Fruit fly (Drosophila melanogaster): Measurements from ENCODE around the gene para.

The para gene

DNA sequence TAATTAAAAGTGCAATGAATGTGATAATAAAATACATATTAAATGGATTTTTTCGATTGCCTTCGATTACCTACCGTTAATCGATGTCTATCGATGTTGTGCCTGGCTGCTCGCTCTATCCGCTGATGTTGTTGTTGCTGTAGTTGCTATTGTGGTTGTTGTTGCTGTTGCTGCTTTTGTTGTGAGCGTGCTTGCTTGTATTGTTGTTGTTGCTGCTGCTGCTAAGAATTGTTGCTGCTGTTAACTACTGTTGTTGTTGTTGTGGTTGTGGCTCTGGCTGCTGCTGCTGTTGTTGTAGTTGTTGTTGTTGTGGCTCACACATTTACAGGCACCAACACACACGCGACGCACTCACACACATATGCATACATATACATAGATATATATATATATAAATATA lies 5.7 kb downstream of the para start:
- no peak for TF ChIP-seq svp (GFP tag)
- TF ChIP-seq CG8632 (GFP tag; optimal IDR thresholded peaks at IDR 0.05), result no peak

DNA sequence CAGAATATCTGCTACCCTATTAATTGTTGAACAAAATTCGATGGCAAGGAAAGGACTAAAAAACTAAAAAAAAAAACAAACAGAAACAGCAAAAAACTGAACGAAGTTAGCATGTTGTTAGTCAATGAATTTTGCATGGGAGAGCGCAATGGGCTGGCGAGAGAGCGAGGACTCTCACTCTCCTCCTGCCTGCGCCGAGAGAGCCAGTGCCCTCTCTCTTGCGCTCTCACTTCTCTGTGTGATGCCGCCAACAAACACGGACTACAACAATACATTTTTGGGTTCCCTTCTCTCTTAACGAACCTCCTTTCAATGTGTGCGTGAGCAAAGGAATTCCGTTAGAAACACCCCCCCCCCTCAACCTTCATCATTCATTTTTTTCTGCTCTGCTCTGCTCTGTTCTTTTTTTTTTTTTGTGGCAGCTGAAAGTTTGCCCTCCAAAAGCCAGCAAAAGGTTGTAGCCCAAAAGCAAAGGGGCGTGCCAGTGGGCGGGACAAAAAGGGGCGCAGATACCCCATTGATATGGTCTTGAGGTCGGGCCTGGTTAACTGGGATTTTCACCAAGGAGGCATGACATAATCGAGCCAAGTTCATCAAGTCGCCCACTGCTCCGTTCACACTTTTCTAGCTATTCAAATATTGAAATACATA lies 6.7 kb downstream of the para start:
- TF ChIP-seq CG11762 (GFP tag; optimal IDR thresholded peaks at IDR 0.05; ENCODE audit: insufficient read depth) (no peak), vri (GFP tag; optimal IDR thresholded peaks at IDR 0.05) (no peak), Hr38 (GFP tag; optimal IDR thresholded peaks at IDR 0.05) (no peak), Gug (GFP tag; IDR thresholded peaks at IDR 0.05) (no peak), spab (GFP tag; optimal IDR thresholded peaks at IDR 0.05) (no peak), Sox14 (GFP tag; optimal IDR thresholded peaks at IDR 0.05) (no peak), pdm3 (GFP tag; optimal IDR thresholded peaks at IDR 0.05) (no peak), topi (GFP tag; optimal IDR thresholded peaks at IDR 0.05) (no peak), CG7368 (GFP tag; optimal IDR thresholded peaks at IDR 0.05) (no peak), svp (GFP tag) (no peak), CG6792 (GFP tag; optimal IDR thresholded peaks at IDR 0.05) (no peak), CG31627 (GFP tag; optimal IDR thresholded peaks at IDR 0.05) (no peak), CG6163 (GFP tag; IDR thresholded peaks at IDR 0.05) (no peak), Met (GFP tag; optimal IDR thresholded peaks at IDR 0.05) (no peak), dac (GFP tag; optimal IDR thresholded peaks at IDR 0.05) (no peak), CG16779 (tag; optimal IDR thresholded peaks at IDR 0.05) (no peak), acj6 (GFP tag; optimal IDR thresholded peaks at IDR 0.05) (no peak)

DNA sequence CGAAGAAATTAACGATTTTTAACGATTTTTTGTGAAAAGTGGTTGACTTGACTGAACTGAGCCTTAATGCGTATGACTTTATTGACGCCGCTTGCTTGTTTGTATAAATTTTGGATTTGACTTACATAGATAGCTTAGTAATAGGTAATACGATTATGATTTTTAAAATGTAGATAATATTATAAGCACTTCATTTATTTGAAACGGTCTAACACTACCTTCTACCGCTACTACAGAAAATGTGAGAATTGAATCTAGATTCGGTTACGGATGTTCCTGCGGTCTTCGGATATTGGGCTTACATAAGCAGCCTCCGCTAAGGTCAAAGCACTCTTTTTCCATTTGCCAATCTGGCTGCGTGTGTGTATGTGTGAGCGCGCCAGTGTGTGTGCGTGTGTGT lies 7.6 kb downstream of the para start, which contains the start of gene Cnx14D:
Cnx14D (minus strand) TSS at position 101 of the 400 bp plus-strand sequence.
- no peak for TF ChIP-seq CG16779 (tag; optimal IDR thresholded peaks at IDR 0.05)
- TF ChIP-seq CG9139 (GFP tag; optimal IDR thresholded peaks at IDR 0.05), result no peak
- TF ChIP-seq acj6 (GFP tag; optimal IDR thresholded peaks at IDR 0.05), result no peak
- no peak for TF ChIP-seq Lpt (GFP tag; optimal IDR thresholded peaks at IDR 0.05)
- TF ChIP-seq esn (GFP tag; optimal IDR thresholded peaks at IDR 0.05), result no peak
- TF ChIP-seq eg (GFP tag; IDR thresholded peaks at IDR 0.05), result no peak
- no peak for TF ChIP-seq CG4318 (GFP tag; optimal IDR thresholded peaks at IDR 0.05)
- TF ChIP-seq cyc (GFP tag; optimal IDR thresholded peaks at IDR 0.05), result no peak
- no peak for TF ChIP-seq Ets21C (GFP tag; optimal IDR thresholded peaks at IDR 0.05)
- TF ChIP-seq lz (GFP tag; optimal IDR thresholded peaks at IDR 0.05), result no peak

DNA sequence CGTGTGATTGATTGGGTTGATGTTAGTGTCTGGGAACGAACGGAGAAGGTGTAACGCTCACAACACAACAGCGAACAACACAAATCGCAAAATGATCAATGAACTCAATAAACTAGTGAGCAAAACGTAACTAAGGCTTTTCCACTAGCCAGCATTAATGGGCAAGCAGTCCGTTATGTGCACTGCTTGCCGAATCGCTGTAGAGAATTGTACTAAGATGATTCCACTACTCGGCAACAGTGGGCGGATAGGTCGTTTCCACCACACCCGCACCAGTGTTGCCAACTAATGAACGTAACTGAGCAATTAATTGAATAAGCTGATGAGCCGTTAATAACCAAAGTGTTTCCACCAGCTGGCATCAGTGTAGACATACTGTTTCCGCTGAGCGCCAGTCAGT lies 48.4 kb downstream of the para start:
- TF ChIP-seq eg (GFP tag; IDR thresholded peaks at IDR 0.05) (no peak), CG6163 (GFP tag; IDR thresholded peaks at IDR 0.05) (no peak)

DNA sequence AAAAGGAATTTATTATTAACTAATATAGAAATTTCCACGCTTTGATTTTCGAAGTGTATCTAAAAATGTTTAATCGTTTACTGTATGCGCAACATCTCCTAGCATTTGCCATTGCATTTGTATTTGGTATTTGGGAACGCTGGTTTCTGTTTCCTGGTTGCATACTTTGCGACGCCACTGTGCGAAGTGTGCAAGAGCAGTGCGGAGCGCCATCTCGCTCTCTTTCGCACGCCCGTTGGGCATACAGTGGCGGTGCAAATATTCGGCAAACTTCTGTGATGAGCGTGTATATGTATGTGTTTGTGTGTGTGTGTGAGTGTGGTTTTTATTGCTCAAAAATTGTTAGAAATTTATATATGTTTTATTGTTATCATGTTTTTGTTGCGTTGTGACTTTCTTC lies 74.3 kb downstream of the para start:
- TF ChIP-seq dac (GFP tag; optimal IDR thresholded peaks at IDR 0.05) (no peak), Met (GFP tag; optimal IDR thresholded peaks at IDR 0.05) (peak; percentile 13), Ets21C (GFP tag; optimal IDR thresholded peaks at IDR 0.05) (no peak), pdm3 (GFP tag; optimal IDR thresholded peaks at IDR 0.05) (peak; percentile 18), CG3919 (GFP tag; optimal IDR thresholded peaks at IDR 0.05) (no peak), svp (GFP tag) (peak; percentile 61), CG11294 (GFP tag; IDR thresholded peaks at IDR 0.05) (no peak), fkh (GFP tag; optimal IDR thresholded peaks at IDR 0.05) (no peak), CG34406 (GFP tag; optimal IDR thresholded peaks at IDR 0.05) (no peak), Sox15 (GFP tag; optimal IDR thresholded peaks at IDR 0.05) (no peak), CG8119 (GFP tag; IDR thresholded peaks at IDR 0.05) (no peak), fd59A (GFP tag; optimal IDR thresholded peaks at IDR 0.05) (no peak), net (GFP tag; optimal IDR thresholded peaks at IDR 0.05) (no peak), Sox14 (GFP tag; optimal IDR thresholded peaks at IDR 0.05) (no peak), Ets96B (tag; optimal IDR thresholded peaks at IDR 0.05) (no peak), CG6163 (GFP tag; IDR thresholded peaks at IDR 0.05) (no peak), CG10669 (GFP tag; optimal IDR thresholded peaks at IDR 0.05) (no peak), Hr39 (GFP tag; optimal IDR thresholded peaks at IDR 0.05) (peak; percentile 14), CG6808 (GFP tag; optimal IDR thresholded peaks at IDR 0.05) (no peak), Hr38 (GFP tag; optimal IDR thresholded peaks at IDR 0.05) (no peak), CG8319 (GFP tag; optimal IDR thresholded peaks at IDR 0.05) (no peak), vri (GFP tag; optimal IDR thresholded peaks at IDR 0.05) (no peak), CG1621 (tag; optimal IDR thresholded peaks at IDR 0.05) (no peak), Lpt (GFP tag; optimal IDR thresholded peaks at IDR 0.05) (no peak), CG10631 (GFP tag; optimal IDR thresholded peaks at IDR 0.05) (no peak), CG11902 (GFP tag; optimal IDR thresholded peaks at IDR 0.05) (no peak), eg (GFP tag; IDR thresholded peaks at IDR 0.05) (no peak)
